Worm (Caenorhabditis elegans): Measurements from ENCODE around the gene dpy-31.

The dpy-31 gene

DNA sequence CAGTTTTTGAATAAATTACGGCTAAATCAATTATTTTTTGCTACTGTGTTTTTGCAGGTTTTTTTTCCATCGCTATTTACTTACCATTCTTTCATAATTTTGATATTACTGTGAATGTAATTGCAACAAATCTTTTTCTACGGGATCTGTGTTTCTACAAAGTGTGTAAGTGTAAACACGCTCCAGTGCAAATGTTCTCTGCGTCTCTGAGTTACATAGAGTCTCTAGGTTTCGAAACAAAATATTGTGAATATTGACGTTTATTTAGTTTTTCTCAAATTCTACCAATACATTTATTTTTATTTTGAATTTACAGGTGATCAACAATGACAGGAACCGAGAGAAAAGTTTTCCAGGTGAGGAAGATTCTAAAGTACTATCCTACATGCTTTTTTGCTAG is 18.0 kb upstream of the dpy-31 start, which contains the start of gene yju-2 (continued):
- TF ChIP-seq ceh-58 (GFP tag; IDR thresholded peaks at IDR 0.05) (no peak), lin-26 (GFP tag; IDR thresholded peaks at IDR 0.05) (no peak), hsf-1 (GFP tag; IDR thresholded peaks at IDR 0.05) (no peak), attf-5 (GFP tag; optimal IDR thresholded peaks at IDR 0.05) (peak; percentile 12), rpc-1 (optimal IDR thresholded peaks at IDR 0.05) (no peak), rpc-1 (tag; optimal IDR thresholded peaks at IDR 0.05) (no peak), nfya-2 (GFP tag; IDR thresholded peaks at IDR 0.05) (no peak), unc-130 (GFP tag; optimal IDR thresholded peaks at IDR 0.05) (no peak)

DNA sequence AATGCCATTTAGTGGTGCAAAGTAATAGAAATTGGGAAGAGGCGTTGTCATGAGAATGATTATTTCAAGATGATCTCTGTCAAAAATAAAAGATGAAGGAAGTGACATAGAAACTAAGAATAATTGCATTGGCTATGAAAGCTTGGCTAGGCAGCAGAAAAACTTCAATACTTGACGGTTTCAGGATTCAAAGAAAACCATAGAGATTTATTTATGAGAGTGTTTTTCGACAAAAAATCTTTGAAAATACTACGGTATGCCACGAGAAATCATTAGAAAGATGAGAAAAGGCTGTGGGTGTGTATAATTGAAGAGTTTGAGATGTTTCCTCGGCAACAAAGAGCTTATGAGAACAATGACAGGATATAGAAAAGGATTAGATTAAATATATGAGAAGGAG is 16.5 kb upstream of the dpy-31 start, which contains the start of gene F37C12.14:
Gene F37C12.14, minus strand, starts transcription at position 101 of the 400 bp plus-strand sequence.
- TF ChIP-seq ceh-40 (GFP tag; IDR thresholded peaks at IDR 0.05) = no peak
- no peak for TF ChIP-seq atf-7 (tag; optimal IDR thresholded peaks at IDR 0.05)
- no peak for TF ChIP-seq mxl-1 (tag; optimal IDR thresholded peaks at IDR 0.05)
- TF ChIP-seq unc-130 (GFP tag; optimal IDR thresholded peaks at IDR 0.05) = no peak
- TF ChIP-seq lin-40 (tag; optimal IDR thresholded peaks at IDR 0.05) = no peak
- TF ChIP-seq F52B5.7 (tag; optimal IDR thresholded peaks at IDR 0.05) = no peak
- no peak for TF ChIP-seq F55B11.4 (tag; optimal IDR thresholded peaks at IDR 0.05; ENCODE audit: borderline replicate concordance, insufficient read depth)
- TF ChIP-seq repo-1 (tag; optimal IDR thresholded peaks at IDR 0.05) = no peak
- no peak for TF ChIP-seq lir-1 (GFP tag; conservative IDR thresholded peaks at IDR 0.05)
- TF ChIP-seq efl-1 (GFP tag; optimal IDR thresholded peaks at IDR 0.05) = no peak
- TF ChIP-seq ekl-4 (GFP tag; IDR thresholded peaks at IDR 0.05) = no peak
- no peak for TF ChIP-seq athp-1 (tag; optimal IDR thresholded peaks at IDR 0.05)
- TF ChIP-seq ceh-58 (GFP tag; IDR thresholded peaks at IDR 0.05) = no peak
- no peak for TF ChIP-seq lin-54 (GFP tag; optimal IDR thresholded peaks at IDR 0.05)
- no peak for TF ChIP-seq nfyb-1 (GFP tag; IDR thresholded peaks at IDR 0.05)

DNA sequence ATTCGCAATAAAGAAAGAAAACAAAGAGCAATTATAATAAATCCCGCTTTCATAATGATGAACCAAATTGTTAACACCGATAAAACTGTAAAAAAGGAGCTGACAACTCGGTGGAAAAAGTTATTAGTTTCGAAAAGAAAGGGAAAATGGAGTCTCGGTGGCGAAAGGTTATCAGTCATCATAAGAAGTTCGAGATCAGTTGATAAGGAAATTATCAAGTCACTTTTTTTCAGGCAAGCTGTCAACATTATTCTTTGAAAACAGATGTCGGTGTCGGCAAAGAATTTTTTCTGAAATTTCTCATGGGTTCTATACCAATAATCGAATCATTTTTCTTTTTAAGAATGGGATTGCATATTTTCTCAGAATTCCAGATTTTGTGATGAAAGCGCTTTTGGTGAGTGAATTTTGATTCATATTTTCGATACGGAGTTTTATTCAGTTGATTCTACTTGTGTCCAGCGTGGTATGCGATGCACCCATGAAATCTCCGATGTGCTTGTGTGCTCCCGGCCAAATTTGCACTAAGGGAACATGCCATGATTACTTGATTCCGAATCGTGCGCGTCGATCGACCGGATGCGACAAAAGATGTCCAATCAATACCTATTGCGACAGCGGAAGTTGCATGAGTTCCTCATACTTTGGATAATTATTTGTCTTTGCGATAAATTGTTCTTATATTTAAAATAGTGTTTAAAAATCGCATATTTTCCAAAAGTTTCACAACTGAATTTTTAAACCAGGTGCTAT is 13.5 kb upstream of the dpy-31 start, which contains the start of the genes F37C12.21 and F37C12.10:
Gene F37C12.21, plus strand, starts transcription at position 58 of the 753 bp plus-strand sequence.
Gene F37C12.10, minus strand, starts transcription at position 85 of the 753 bp plus-strand sequence.
- TF ChIP-seq K11D2.4 (GFP tag; IDR thresholded peaks at IDR 0.05) (no peak), madf-3 (GFP tag; IDR thresholded peaks at IDR 0.05) (0 out of 2 replicates have a peak, but pooled peaks have one; percentile 19), tlf-1 (GFP tag; optimal IDR thresholded peaks at IDR 0.05) (no peak), F33H1.4 (GFP tag; IDR thresholded peaks at IDR 0.05) (no peak), aptf-2 (GFP tag; conservative IDR thresholded peaks at IDR 0.05) (no peak), unc-130 (GFP tag; optimal IDR thresholded peaks at IDR 0.05) (no peak), attf-5 (GFP tag; optimal IDR thresholded peaks at IDR 0.05) (no peak), snpc-3.4 (tag; optimal IDR thresholded peaks at IDR 0.05) (no peak), lin-26 (GFP tag; IDR thresholded peaks at IDR 0.05) (0 out of 2 replicates have a peak, but pooled peaks have one; percentile 29), ztf-25 (GFP tag; IDR thresholded peaks at IDR 0.05) (0 out of 2 replicates have a peak, but pooled peaks have one; percentile 22), nhr-80 (tag; optimal IDR thresholded peaks at IDR 0.05) (peak; percentile 72), mcd-1 (GFP tag; IDR thresholded peaks at IDR 0.05) (0 out of 2 replicates have a peak, but pooled peaks have one; percentile 6), madf-6 (GFP tag; IDR thresholded peaks at IDR 0.05) (peak; percentile 43; the same call in 1 of the 2 replicates), let-607 (tag; optimal IDR thresholded peaks at IDR 0.05) (peak in 1 of 2 experiments; percentile 24), ceh-27 (GFP tag; optimal IDR thresholded peaks at IDR 0.05) (no peak), nhr-27 (tag; optimal IDR thresholded peaks at IDR 0.05) (no peak), repo-1 (tag; optimal IDR thresholded peaks at IDR 0.05) (peak; percentile 47), Y67H2A.10 (GFP tag; conservative IDR thresholded peaks at IDR 0.05) (no peak), ZK185.1 (tag; optimal IDR thresholded peaks at IDR 0.05; ENCODE audit: poor library complexity, severe bottlenecking) (peak; percentile 25), ama-1 (optimal IDR thresholded peaks at IDR 0.05) (no peak), ama-1 (GFP tag; optimal IDR thresholded peaks at IDR 0.05) (peak in 1 of 2 experiments; percentile 25), nfyb-1 (GFP tag; IDR thresholded peaks at IDR 0.05) (0 out of 2 replicates have a peak, but pooled peaks have one; percentile 8), hsf-1 (GFP tag; IDR thresholded peaks at IDR 0.05) (peak; percentile 48; the same call in 1 of the 2 replicates), dox-1 (GFP tag; IDR thresholded peaks at IDR 0.05) (peak; percentile 51), B0035.1 (tag; optimal IDR thresholded peaks at IDR 0.05) (no peak), aptf-3 (GFP tag; IDR thresholded peaks at IDR 0.05) (0 out of 2 replicates have a peak, but pooled peaks have one; percentile 17), cebp-2 (GFP tag; IDR thresholded peaks at IDR 0.05) (0 out of 2 replicates have a peak, but pooled peaks have one; percentile 63), hmg-1.2 (GFP tag; IDR thresholded peaks at IDR 0.05) (peak; percentile 15; the same call in 1 of the 2 replicates)
